Worm (Caenorhabditis elegans) whole organism, L1 larva: ENCODE results near the gene F48C5.2.

Experiments used
- F16B12.6 ChIP-seq: fragments of 150-350 bp; optimal IDR thresholded peaks from 2 replicates; lab custom pipeline; 2014; ENCODE audit warnings: missing biosample characterization, missing genetic modification characterization
- Y116A8C.19 ChIP-seq: sonication (generic microtip); optimal IDR thresholded peaks from 2 replicates; lab custom pipeline; 2016; ENCODE audit warnings: missing compliant biosample characterization, missing genetic modification characterization, borderline replicate concordance
- alr-1 ChIP-seq: fragments of 200-800 bp; sonication (Bioruptor generic); optimal IDR thresholded peaks from 2 replicates; lab custom pipeline; 2018; ENCODE audit warnings: borderline replicate concordance, mild to moderate bottlenecking, missing genetic modification characterization, missing compliant biosample characterization
- ceh-8 ChIP-seq: fragments of 200-800 bp; sonication (Bioruptor generic); optimal IDR thresholded peaks from 2 replicates; lab custom pipeline; 2018; ENCODE audit warnings: mild to moderate bottlenecking, missing genetic modification characterization, moderate library complexity, missing compliant biosample characterization
- ceh-82 ChIP-seq, 3 experiments: fragments of 150-350 bp in 1 of 3; sonication (generic microtip) in 2 of 3; optimal IDR thresholded peaks; 2 replicates each; lab custom pipeline; 2014 to 2017; ENCODE audit warnings: missing biosample characterization in 3 of 3, missing genetic modification characterization in 3 of 3
- ceh-90 ChIP-seq: sonication (generic microtip); optimal IDR thresholded peaks from 2 replicates; lab custom pipeline; 2016; ENCODE audit warnings: missing genetic modification characterization, missing compliant biosample characterization
- ces-1 ChIP-seq: fragments of 150-350 bp; optimal IDR thresholded peaks from 2 replicates; lab custom pipeline; 2014; ENCODE audit warnings: missing biosample characterization, missing genetic modification reagents, missing genetic modification characterization
- dpl-1 ChIP-seq, 3 experiments: fragments of 150-350 bp in 2 of 3; sonication (generic microtip) in 1 of 3; optimal IDR thresholded peaks; 2 replicates each; lab custom pipeline; 2014 to 2017; ENCODE audit warnings: missing biosample characterization in 3 of 3, missing genetic modification characterization in 3 of 3, missing genetic modification reagents in 3 of 3
- dsc-1 ChIP-seq: sonication (generic microtip); optimal IDR thresholded peaks from 2 replicates; lab custom pipeline; 2016; ENCODE audit warnings: mild to moderate bottlenecking, missing genetic modification characterization, missing compliant biosample characterization
- efl-1 ChIP-seq, 4 experiments: fragments of 150-350 bp; optimal IDR thresholded peaks in 3 of 4; peaks in 1 of 4; 1 replicate in 1 of 4; 2 replicates in 3 of 4; lab custom pipeline; 2014; ENCODE audit warnings: missing biosample characterization in 2 of 4, missing genetic modification characterization in 2 of 4, missing genetic modification reagents in 2 of 4
- efl-3 ChIP-seq: fragments of 200-800 bp; sonication (Bioruptor generic); optimal IDR thresholded peaks from 2 replicates; lab custom pipeline; 2018; ENCODE audit warnings: mild to moderate bottlenecking, missing genetic modification characterization, missing compliant biosample characterization
- egl-27 ChIP-seq, 2 experiments: fragments of 150-350 bp in 1 of 2; sonication (generic microtip); optimal IDR thresholded peaks; 3 replicates each; lab custom pipeline; 2017 to 2018; ENCODE audit warnings: missing biosample characterization in 2 of 2, missing genetic modification characterization in 2 of 2, missing genetic modification reagents in 2 of 2
- elt-2 ChIP-seq: sonication (generic microtip); optimal IDR thresholded peaks from 2 replicates; lab custom pipeline; 2016; ENCODE audit warnings: missing genetic modification characterization, mild to moderate bottlenecking, inconsistent platforms, missing compliant biosample characterization, missing genetic modification reagents
- ets-5 ChIP-seq: fragments of 200-800 bp; sonication (Bioruptor generic); IDR thresholded peaks from 2 replicates; pipeline ENCODE4 v1.3.6; 2022; ENCODE audit warnings: missing genetic modification characterization, missing compliant biosample characterization
- fkh-8 ChIP-seq: sonication (generic microtip); optimal IDR thresholded peaks from 2 replicates; lab custom pipeline; 2016; ENCODE audit warnings: mild to moderate bottlenecking, missing genetic modification characterization, missing compliant biosample characterization
- grh-1 ChIP-seq: fragments of 200-800 bp; sonication (Bioruptor generic); IDR thresholded peaks from 2 replicates; pipeline ENCODE4 v1.3.6; 2022; ENCODE audit warnings: missing genetic modification reagents, missing genetic modification characterization, missing compliant biosample characterization
- hlh-17 ChIP-seq: fragments of 200-800 bp; sonication (Bioruptor generic); optimal IDR thresholded peaks from 2 replicates; lab custom pipeline; 2018; ENCODE audit warnings: missing genetic modification characterization, mild to moderate bottlenecking, missing compliant biosample characterization, moderate library complexity, borderline replicate concordance
- isw-1 ChIP-seq: fragments of 200-800 bp; sonication (Bioruptor generic); IDR thresholded peaks from 2 replicates; pipeline ENCODE4 v1.3.6; 2022; ENCODE audit warnings: missing genetic modification characterization, missing compliant biosample characterization
- jun-1 ChIP-seq: fragments of 150-350 bp; optimal IDR thresholded peaks from 2 replicates; lab custom pipeline; 2014; ENCODE audit warnings: missing biosample characterization, missing genetic modification reagents, missing genetic modification characterization
- lin-14 ChIP-seq: fragments of 200-800 bp; sonication (Bioruptor generic); optimal IDR thresholded peaks from 2 replicates; lab custom pipeline; 2018; ENCODE audit warnings: mild to moderate bottlenecking, missing genetic modification characterization, moderate library complexity, missing compliant biosample characterization
- lin-35 ChIP-seq, 2 experiments: fragments of 150-350 bp; optimal IDR thresholded peaks; 2 replicates each; lab custom pipeline; 2014; ENCODE audit warnings: missing biosample characterization in 2 of 2, missing genetic modification characterization in 2 of 2, missing genetic modification reagents in 2 of 2
- lin-39 ChIP-seq: fragments of 150-350 bp; optimal IDR thresholded peaks from 2 replicates; lab custom pipeline; 2014; ENCODE audit warnings: missing biosample characterization, missing genetic modification reagents, missing genetic modification characterization
- lir-3 ChIP-seq: sonication (generic microtip); optimal IDR thresholded peaks from 2 replicates; lab custom pipeline; 2016; ENCODE audit warnings: mild to moderate bottlenecking, missing genetic modification characterization, moderate library complexity, missing compliant biosample characterization; ENCODE audit not compliant: poor library complexity
- lsy-2 ChIP-seq, 2 experiments: fragments of 150-350 bp; optimal IDR thresholded peaks; 2 replicates each; lab custom pipeline; 2014; ENCODE audit warnings: missing biosample characterization in 2 of 2, missing genetic modification characterization in 2 of 2
- mef-2 ChIP-seq: fragments of 150-350 bp; optimal IDR thresholded peaks from 2 replicates; lab custom pipeline; 2014; ENCODE audit warnings: missing biosample characterization, missing genetic modification characterization
- mep-1 ChIP-seq: fragments of 150-350 bp; optimal IDR thresholded peaks from 2 replicates; lab custom pipeline; 2014; ENCODE audit warnings: missing biosample characterization, missing genetic modification characterization
- nhr-12 ChIP-seq: sonication (generic microtip); optimal IDR thresholded peaks from 2 replicates; lab custom pipeline; 2017; ENCODE audit warnings: missing biosample characterization, missing genetic modification characterization
- nhr-20 ChIP-seq: sonication (generic microtip); optimal IDR thresholded peaks from 2 replicates; lab custom pipeline; 2016; ENCODE audit warnings: mild to moderate bottlenecking, missing genetic modification characterization, missing compliant biosample characterization
- nhr-47 ChIP-seq: sonication (generic microtip); optimal IDR thresholded peaks from 2 replicates; lab custom pipeline; 2016; ENCODE audit warnings: mild to moderate bottlenecking, missing genetic modification characterization, moderate library complexity, missing compliant biosample characterization
- nhr-71 ChIP-seq: sonication (generic microtip); optimal IDR thresholded peaks from 2 replicates; lab custom pipeline; 2016; ENCODE audit warnings: mild to moderate bottlenecking, missing genetic modification characterization, moderate library complexity, missing compliant biosample characterization
- nhr-77 ChIP-seq: fragments of 150-350 bp; optimal IDR thresholded peaks from 2 replicates; lab custom pipeline; 2014; ENCODE audit warnings: missing biosample characterization, missing genetic modification characterization
- nhr-85 ChIP-seq: sonication (generic microtip); peaks from one replicate; lab custom pipeline; 2016; ENCODE audit warnings: missing genetic modification characterization, inconsistent platforms, missing compliant biosample characterization
- pag-3 ChIP-seq: sonication (generic microtip); optimal IDR thresholded peaks from 2 replicates; lab custom pipeline; 2017; ENCODE audit warnings: missing genetic modification characterization, mild to moderate bottlenecking, missing compliant biosample characterization, antibody characterized with exemption, borderline replicate concordance; ENCODE audit not compliant: insufficient read depth
- pax-3 ChIP-seq: fragments of 200-800 bp; sonication (Bioruptor generic); optimal IDR thresholded peaks from 2 replicates; lab custom pipeline; 2018; ENCODE audit warnings: mild to moderate bottlenecking, missing genetic modification characterization, moderate library complexity, missing compliant biosample characterization
- rnt-1 ChIP-seq: sonication (generic microtip); optimal IDR thresholded peaks from 2 replicates; lab custom pipeline; 2016; ENCODE audit warnings: mild to moderate bottlenecking, missing genetic modification characterization, moderate library complexity, missing compliant biosample characterization
- swsn-7 ChIP-seq: sonication (generic microtip); optimal IDR thresholded peaks from 2 replicates; lab custom pipeline; 2016; ENCODE audit warnings: missing genetic modification characterization, missing compliant biosample characterization
- tbx-2 ChIP-seq: sonication (generic microtip); optimal IDR thresholded peaks from 2 replicates; lab custom pipeline; 2016; ENCODE audit warnings: missing genetic modification characterization, missing compliant biosample characterization
- unc-62 ChIP-seq: fragments of 150-350 bp; optimal IDR thresholded peaks from 2 replicates; lab custom pipeline; 2014; ENCODE audit warnings: missing biosample characterization, missing genetic modification reagents, missing genetic modification characterization
- unc-98 ChIP-seq: fragments of 200-800 bp; sonication (Bioruptor generic); IDR thresholded peaks from 2 replicates; pipeline ENCODE4 v1.3.6; 2022; ENCODE audit warnings: missing genetic modification characterization, missing compliant biosample characterization
- xbp-1 ChIP-seq: sonication (generic microtip); optimal IDR thresholded peaks from 2 replicates; lab custom pipeline; 2016; ENCODE audit warnings: missing genetic modification characterization, missing compliant biosample characterization
- ztf-11 ChIP-seq, 2 experiments: sonication (generic microtip); optimal IDR thresholded peaks; 2 replicates each; lab custom pipeline; 2016 to 2017; ENCODE audit warnings: missing genetic modification characterization in 2 of 2, missing biosample characterization in 1 of 2, missing compliant biosample characterization in 1 of 2
- ztf-4 ChIP-seq: fragments of 150-350 bp; optimal IDR thresholded peaks from 2 replicates; lab custom pipeline; 2014; ENCODE audit warnings: missing biosample characterization, missing genetic modification characterization

F48C5.2 gene

ce11 chrX:11482134-11482533, 28.0 kb upstream of the F48C5.2 start:
- TF ChIP-seq tbx-2 (tag; lab: Kevin White, UChicago): no peak
- TF ChIP-seq dpl-1 (GFP tag; optimal IDR thresholded peaks at IDR 0.05; lab: Kevin White, UChicago): no peak
- no peak for TF ChIP-seq F16B12.6 (tag; lab: Kevin White, UChicago)
- TF ChIP-seq lin-35 (GFP tag; optimal IDR thresholded peaks at IDR 0.05; lab: Kevin White, UChicago): no peak
- no peak for TF ChIP-seq ztf-11 (tag; optimal IDR thresholded peaks at IDR 0.05; lab: Kevin White, UChicago)
- no peak for TF ChIP-seq efl-1 (optimal IDR thresholded peaks at IDR 0.05; lab: Kevin White, UChicago)
- peak in 1 of 2 experiments; percentile 41 for TF ChIP-seq efl-1 (GFP tag; optimal IDR thresholded peaks at IDR 0.05 in 1 of 2; lab: Kevin White, UChicago)
- TF ChIP-seq lsy-2 (tag; optimal IDR thresholded peaks at IDR 0.05; lab: Kevin White, UChicago): no peak
- no peak for TF ChIP-seq pax-3 (tag; lab: Kevin White, UChicago)
- no peak for TF ChIP-seq unc-98 (GFP tag; lab: Robert Waterston, UW)

ce11 chrX:11481825-11482093, 27.6 kb upstream of the F48C5.2 start:
- TF ChIP-seq mef-2 (tag; lab: Kevin White, UChicago): no peak
- TF ChIP-seq egl-27 (tag; optimal IDR thresholded peaks at IDR 0.05; lab: Kevin White, UChicago): no peak
- no peak for TF ChIP-seq efl-1 (optimal IDR thresholded peaks at IDR 0.05; lab: Kevin White, UChicago)
- TF ChIP-seq efl-1 (GFP tag; optimal IDR thresholded peaks at IDR 0.05 in 1 of 2; lab: Kevin White, UChicago): peak in 1 of 2 experiments; percentile 51
- no peak for TF ChIP-seq unc-62 (GFP tag; lab: Kevin White, UChicago)
- TF ChIP-seq F16B12.6 (tag; lab: Kevin White, UChicago): no peak
- TF ChIP-seq lir-3 (tag; lab: Kevin White, UChicago): no peak
- TF ChIP-seq ceh-90 (tag; lab: Kevin White, UChicago): no peak
- peak; percentile 31 for TF ChIP-seq mep-1
- TF ChIP-seq nhr-85 (tag; lab: Kevin White, UChicago): peak; percentile 85
- peak; percentile 84 for TF ChIP-seq lin-14
- peak; percentile 38 for TF ChIP-seq nhr-71
- TF ChIP-seq lin-35 (GFP tag; optimal IDR thresholded peaks at IDR 0.05; lab: Kevin White, UChicago): peak in 1 of 2 experiments; percentile 33

- TF ChIP-seq F16B12.6 (tag; lab: Kevin White, UChicago) (no peak), egl-27 (tag; optimal IDR thresholded peaks at IDR 0.05; lab: Kevin White, UChicago) (no peak), rnt-1 (tag; lab: Kevin White, UChicago) (peak; percentile 44), elt-2 (tag; lab: Kevin White, UChicago) (peak; percentile 22), tbx-2 (tag; lab: Kevin White, UChicago) (no peak), dsc-1 (tag; lab: Kevin White, UChicago) (no peak), isw-1 (GFP tag; lab: Robert Waterston, UW) (no peak), pag-3 (tag; lab: Kevin White, UChicago) (no peak), nhr-47 (no peak), fkh-8 (tag; lab: Kevin White, UChicago) (no peak), xbp-1 (tag; lab: Kevin White, UChicago) (no peak), Y116A8C.19 (no peak), lin-14 (peak; percentile 73), unc-62 (GFP tag; lab: Kevin White, UChicago) (no peak), ces-1 (GFP tag; lab: Kevin White, UChicago) (no peak), efl-3 (no peak), mef-2 (tag; lab: Kevin White, UChicago) (no peak), ets-5 (GFP tag; lab: Robert Waterston, UW) (no peak), ztf-4 (tag; lab: Kevin White, UChicago) (no peak), ztf-11 (tag; optimal IDR thresholded peaks at IDR 0.05; lab: Kevin White, UChicago) (no peak), grh-1 (no peak), alr-1 (tag; lab: Kevin White, UChicago) (no peak), nhr-12 (tag; lab: Kevin White, UChicago) (no peak), ceh-90 (tag; lab: Kevin White, UChicago) (no peak), nhr-20 (tag; lab: Kevin White, UChicago) (peak; percentile 18), hlh-17 (GFP tag; lab: Kevin White, UChicago) (no peak), nhr-77 (tag; lab: Kevin White, UChicago) (no peak), unc-98 (GFP tag; lab: Robert Waterston, UW) (no peak), ceh-82 (tag; optimal IDR thresholded peaks at IDR 0.05; lab: Kevin White, UChicago) (no peak), efl-1 (optimal IDR thresholded peaks at IDR 0.05; lab: Kevin White, UChicago) (no peak), efl-1 (GFP tag; optimal IDR thresholded peaks at IDR 0.05 in 1 of 2; lab: Kevin White, UChicago) (peak in 1 of 2 experiments; percentile 15), nhr-71 (no peak), lin-35 (GFP tag; optimal IDR thresholded peaks at IDR 0.05; lab: Kevin White, UChicago) (no peak), lin-39 (no peak), jun-1 (tag; lab: Kevin White, UChicago) (no peak), swsn-7 (no peak), ceh-8 (GFP tag; lab: Kevin White, UChicago) (no peak), mep-1 (no peak)
Measured at ce11 chrX:11480990-11481824, 27.1 kb upstream of the F48C5.2 start.
